Worm (Caenorhabditis elegans) whole organism, late embryonic: ENCODE results near the gene srxa-14.

Source experiments
- F13H6.1 ChIP-seq: sonication (generic microtip); optimal IDR thresholded peaks from 2 replicates; lab custom pipeline; 2016; ENCODE audit warnings: missing genetic modification characterization, missing compliant biosample characterization
- K02D7.2 ChIP-seq: sonication (generic microtip); optimal IDR thresholded peaks from 2 replicates; lab custom pipeline; 2017; ENCODE audit warnings: mild to moderate bottlenecking, missing genetic modification characterization, missing compliant biosample characterization
- K09A11.1 ChIP-seq: sonication (generic microtip); optimal IDR thresholded peaks from 2 replicates; lab custom pipeline; 2017; ENCODE audit warnings: antibody characterized with exemption, mild to moderate bottlenecking, missing genetic modification characterization, missing compliant biosample characterization; ENCODE audit not compliant: insufficient read depth
- T23F11.4 ChIP-seq: fragments of 200-800 bp; sonication (Bioruptor generic); optimal IDR thresholded peaks from 2 replicates; lab custom pipeline; 2018; ENCODE audit warnings: mild to moderate bottlenecking, missing genetic modification characterization, missing compliant biosample characterization
- Y22D7AL.16 ChIP-seq: sonication (generic microtip); optimal IDR thresholded peaks from 2 replicates; lab custom pipeline; 2016; ENCODE audit warnings: missing genetic modification characterization, missing compliant biosample characterization
- ceh-14 ChIP-seq: sonication (generic microtip); optimal IDR thresholded peaks from 2 replicates; lab custom pipeline; 2016; ENCODE audit warnings: missing genotype, missing genetic modification characterization, missing compliant biosample characterization
- ceh-18 ChIP-seq: sonication (generic microtip); optimal IDR thresholded peaks from 2 replicates; lab custom pipeline; 2016; ENCODE audit warnings: missing genetic modification characterization, missing compliant biosample characterization
- ceh-2 ChIP-seq: sonication (generic microtip); optimal IDR thresholded peaks from 2 replicates; lab custom pipeline; 2016; ENCODE audit warnings: missing genotype, missing genetic modification characterization, missing compliant biosample characterization
- ceh-22 ChIP-seq: sonication (generic microtip); optimal IDR thresholded peaks from 2 replicates; lab custom pipeline; 2017; ENCODE audit warnings: missing biosample characterization, missing genetic modification characterization
- ceh-24 ChIP-seq: sonication (generic microtip); optimal IDR thresholded peaks from 2 replicates; lab custom pipeline; 2016; ENCODE audit warnings: mild to moderate bottlenecking, missing genetic modification characterization, missing compliant biosample characterization
- ceh-34 ChIP-seq: sonication (generic microtip); optimal IDR thresholded peaks from 2 replicates; lab custom pipeline; 2016; ENCODE audit warnings: mild to moderate bottlenecking, missing genetic modification characterization, missing compliant biosample characterization
- ceh-45 ChIP-seq: fragments of 200-800 bp; sonication (Bioruptor generic); IDR thresholded peaks from 2 replicates; pipeline ENCODE4 v1.3.6; 2022; ENCODE audit warnings: missing genetic modification reagents, missing genetic modification characterization, missing compliant biosample characterization
- dve-1 ChIP-seq: sonication (generic microtip); optimal IDR thresholded peaks from 2 replicates; lab custom pipeline; 2017; ENCODE audit warnings: antibody characterized with exemption, mild to moderate bottlenecking, missing genetic modification characterization, missing compliant biosample characterization
- elt-2 ChIP-seq: sonication (generic microtip); optimal IDR thresholded peaks from 2 replicates; lab custom pipeline; 2016; ENCODE audit warnings: missing genetic modification reagents, missing genetic modification characterization, missing compliant biosample characterization
- elt-4 ChIP-seq: sonication (generic microtip); optimal IDR thresholded peaks from 2 replicates; lab custom pipeline; 2016; ENCODE audit warnings: missing genetic modification characterization, missing compliant biosample characterization
- ets-4 ChIP-seq: sonication (generic microtip); optimal IDR thresholded peaks from 2 replicates; lab custom pipeline; 2016; ENCODE audit warnings: missing genetic modification characterization, missing compliant biosample characterization
- fax-1 ChIP-seq: sonication (generic microtip); optimal IDR thresholded peaks from 2 replicates; lab custom pipeline; 2016; ENCODE audit warnings: missing genotype, missing genetic modification characterization, missing compliant biosample characterization
- fkh-6 ChIP-seq: sonication (generic microtip); optimal IDR thresholded peaks from 2 replicates; lab custom pipeline; 2016; ENCODE audit warnings: missing genetic modification characterization, missing compliant biosample characterization
- gmeb-2 ChIP-seq: sonication (generic microtip); optimal IDR thresholded peaks from 2 replicates; lab custom pipeline; 2016; ENCODE audit warnings: missing genetic modification characterization, inconsistent platforms, missing compliant biosample characterization
- hlh-15 ChIP-seq: sonication (generic microtip); optimal IDR thresholded peaks from 2 replicates; lab custom pipeline; 2016; ENCODE audit warnings: missing genetic modification characterization, missing compliant biosample characterization
- hlh-6 ChIP-seq: sonication (generic microtip); optimal IDR thresholded peaks from 2 replicates; lab custom pipeline; 2016; ENCODE audit warnings: missing genotype, missing genetic modification characterization, missing compliant biosample characterization
- hlh-8 ChIP-seq: sonication (generic microtip); optimal IDR thresholded peaks from 2 replicates; lab custom pipeline; 2016; ENCODE audit warnings: missing genotype, missing genetic modification characterization, missing compliant biosample characterization
- lim-6 ChIP-seq: sonication (generic microtip); optimal IDR thresholded peaks from 2 replicates; lab custom pipeline; 2016; ENCODE audit warnings: missing genetic modification characterization, missing compliant biosample characterization
- lin-11 ChIP-seq: fragments of 200-800 bp; sonication (Bioruptor generic); optimal IDR thresholded peaks from 2 replicates; lab custom pipeline; 2018; ENCODE audit warnings: mild to moderate bottlenecking, missing genetic modification characterization, missing compliant biosample characterization
- mec-3 ChIP-seq: sonication (generic microtip); optimal IDR thresholded peaks from 2 replicates; lab custom pipeline; 2016; ENCODE audit warnings: borderline replicate concordance, missing genetic modification characterization, missing compliant biosample characterization
- nfya-1 ChIP-seq: sonication (generic microtip); optimal IDR thresholded peaks from 2 replicates; lab custom pipeline; 2017; ENCODE audit warnings: missing genetic modification characterization, mild to moderate bottlenecking, missing compliant biosample characterization, antibody characterized with exemption, moderate library complexity
- nhr-11 ChIP-seq: fragments of 150-350 bp; optimal IDR thresholded peaks from 2 replicates; lab custom pipeline; 2014; ENCODE audit warnings: missing biosample characterization, missing genetic modification characterization
- odd-2 ChIP-seq: sonication (generic microtip); optimal IDR thresholded peaks from 2 replicates; lab custom pipeline; 2017; ENCODE audit warnings: antibody characterized with exemption, mild to moderate bottlenecking, missing genetic modification characterization, missing compliant biosample characterization
- pqm-1 ChIP-seq: sonication (generic microtip); optimal IDR thresholded peaks from 2 replicates; lab custom pipeline; 2016; ENCODE audit warnings: missing genetic modification characterization, missing compliant biosample characterization
- ref-2 ChIP-seq: sonication (generic microtip); optimal IDR thresholded peaks from 2 replicates; lab custom pipeline; 2016; ENCODE audit warnings: missing genetic modification characterization, missing compliant biosample characterization
- rnt-1 ChIP-seq: sonication (generic microtip); optimal IDR thresholded peaks from 2 replicates; lab custom pipeline; 2016; ENCODE audit warnings: missing genetic modification characterization, missing compliant biosample characterization
- sdc-2 ChIP-seq: sonication (generic microtip); optimal IDR thresholded peaks from 2 replicates; lab custom pipeline; 2016; ENCODE audit warnings: missing genotype, missing genetic modification characterization, missing compliant biosample characterization
- sox-2 ChIP-seq: fragments of 200-800 bp; sonication (Bioruptor generic); IDR thresholded peaks from 2 replicates; pipeline ENCODE4 v1.3.6; 2022; ENCODE audit warnings: missing genetic modification reagents, missing genetic modification characterization, missing compliant biosample characterization
- tbx-2 ChIP-seq: sonication (generic microtip); optimal IDR thresholded peaks from 2 replicates; lab custom pipeline; 2016; ENCODE audit warnings: missing genetic modification characterization, missing compliant biosample characterization
- tbx-7 ChIP-seq: sonication (generic microtip); optimal IDR thresholded peaks from 2 replicates; lab custom pipeline; 2016; ENCODE audit warnings: missing genotype, missing genetic modification characterization, missing compliant biosample characterization
- unc-3 ChIP-seq, 2 experiments: fragments of 200-800 bp in 1 of 2; sonication (Bioruptor generic) in 1 of 2; sonication (generic microtip) in 1 of 2; conservative IDR thresholded peaks in 1 of 2; optimal IDR thresholded peaks in 1 of 2; 2 replicates each; pipeline versions ENCODE4 v1.3.6 to Lab custom; 2016 to 2022; ENCODE audit warnings: missing compliant biosample characterization in 2 of 2, missing genetic modification characterization in 2 of 2, missing genetic modification reagents in 1 of 2
- unc-42 ChIP-seq: sonication (generic microtip); optimal IDR thresholded peaks from 2 replicates; lab custom pipeline; 2016; ENCODE audit warnings: missing genotype, missing genetic modification characterization, missing compliant biosample characterization
- unc-86 ChIP-seq: sonication (generic microtip); optimal IDR thresholded peaks from 2 replicates; lab custom pipeline; 2016; ENCODE audit warnings: missing genetic modification characterization, missing compliant biosample characterization
- ztf-16 ChIP-seq: sonication (generic microtip); optimal IDR thresholded peaks from 2 replicates; lab custom pipeline; 2017; ENCODE audit warnings: missing genetic modification characterization, missing compliant biosample characterization

The srxa-14 gene

ce11 chrV:20681120-20681519 is 41.7 kb downstream of the srxa-14 start, which contains the start of gene srsx-35:
srsx-35 (plus strand) TSS chrV:20681420.
- TF ChIP-seq rnt-1 (tag; lab: Kevin White, UChicago) (no peak), unc-86 (tag; lab: Kevin White, UChicago) (no peak), T23F11.4 (GFP tag; lab: Kevin White, UChicago) (no peak), hlh-15 (tag; lab: Kevin White, UChicago) (no peak), elt-2 (tag; lab: Kevin White, UChicago) (no peak), unc-3 (GFP tag; conservative IDR thresholded peaks at IDR 0.05; lab: Robert Waterston, UW) (no peak), unc-3 (tag; optimal IDR thresholded peaks at IDR 0.05; lab: Kevin White, UChicago) (no peak), tbx-7 (tag; lab: Kevin White, UChicago) (no peak), hlh-8 (tag; lab: Kevin White, UChicago) (no peak), lim-6 (tag; lab: Kevin White, UChicago) (no peak), nhr-11 (tag; lab: Kevin White, UChicago) (no peak), pqm-1 (tag; lab: Kevin White, UChicago) (no peak), gmeb-2 (no peak), ztf-16 (tag; lab: Kevin White, UChicago) (no peak)
- TF ChIP-seq, all 69 proteins: peak for 0

DNA sequence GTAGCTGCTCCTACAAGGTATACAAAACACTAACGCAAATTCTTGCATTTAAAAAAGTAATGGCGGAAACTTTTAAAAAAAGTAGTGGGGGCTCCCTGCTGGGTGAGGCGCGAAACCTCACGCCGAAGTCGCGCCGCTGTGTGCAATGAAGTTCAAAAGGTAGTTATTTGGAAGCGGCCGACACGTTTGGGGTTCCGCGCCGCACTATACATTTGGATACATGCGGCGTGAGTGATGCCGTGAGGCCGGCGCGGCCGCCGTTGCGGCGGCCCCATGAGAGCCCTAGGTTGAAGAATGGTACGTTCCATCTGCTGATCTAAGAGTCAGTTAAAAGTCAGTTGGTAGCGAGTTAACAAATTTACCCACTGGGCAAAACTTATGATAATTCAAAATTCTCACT is 42.4 kb downstream of the srxa-14 start:
- TF ChIP-seq ref-2 (tag; lab: Kevin White, UChicago) (peak; percentile 8), ceh-2 (tag; lab: Kevin White, UChicago) (no peak)

- TF ChIP-seq sdc-2 (tag; lab: Kevin White, UChicago) (no peak), nhr-11 (tag; lab: Kevin White, UChicago) (no peak), Y22D7AL.16 (tag; lab: Kevin White, UChicago) (no peak), ceh-22 (tag; lab: Kevin White, UChicago) (no peak), hlh-15 (tag; lab: Kevin White, UChicago) (no peak), hlh-8 (tag; lab: Kevin White, UChicago) (no peak), hlh-6 (tag; lab: Kevin White, UChicago) (no peak), fkh-6 (tag; lab: Kevin White, UChicago) (no peak), K09A11.1 (tag; lab: Kevin White, UChicago) (no peak), ceh-34 (tag; lab: Kevin White, UChicago) (no peak)
- TF ChIP-seq, all 69 proteins: peak for 0
Measured at ce11 chrV:20682309-20682708, 42.9 kb downstream of the srxa-14 start.

- TF ChIP-seq lin-11 (tag; lab: Kevin White, UChicago) = no peak
- TF ChIP-seq K02D7.2 (tag; lab: Kevin White, UChicago) = no peak
- no peak for TF ChIP-seq mec-3 (tag; lab: Kevin White, UChicago)
- no peak for TF ChIP-seq F13H6.1 (tag; lab: Kevin White, UChicago)
- no peak for TF ChIP-seq tbx-2 (tag; lab: Kevin White, UChicago)
- TF ChIP-seq ets-4 (tag; lab: Kevin White, UChicago) = no peak
- TF ChIP-seq ceh-24 = no peak
- TF ChIP-seq ceh-2 (tag; lab: Kevin White, UChicago) = no peak
- no peak for TF ChIP-seq nfya-1 (tag; lab: Kevin White, UChicago)
- TF ChIP-seq lim-6 (tag; lab: Kevin White, UChicago) = no peak
- no peak for TF ChIP-seq ceh-22 (tag; lab: Kevin White, UChicago)
- no peak for TF ChIP-seq odd-2 (tag; lab: Kevin White, UChicago)
Measured at ce11 chrV:20685383-20685782, 46.0 kb downstream of the srxa-14 start, which contains the start of gene klf-2. klf-2 (plus strand) TSS chrV:20685683.

DNA sequence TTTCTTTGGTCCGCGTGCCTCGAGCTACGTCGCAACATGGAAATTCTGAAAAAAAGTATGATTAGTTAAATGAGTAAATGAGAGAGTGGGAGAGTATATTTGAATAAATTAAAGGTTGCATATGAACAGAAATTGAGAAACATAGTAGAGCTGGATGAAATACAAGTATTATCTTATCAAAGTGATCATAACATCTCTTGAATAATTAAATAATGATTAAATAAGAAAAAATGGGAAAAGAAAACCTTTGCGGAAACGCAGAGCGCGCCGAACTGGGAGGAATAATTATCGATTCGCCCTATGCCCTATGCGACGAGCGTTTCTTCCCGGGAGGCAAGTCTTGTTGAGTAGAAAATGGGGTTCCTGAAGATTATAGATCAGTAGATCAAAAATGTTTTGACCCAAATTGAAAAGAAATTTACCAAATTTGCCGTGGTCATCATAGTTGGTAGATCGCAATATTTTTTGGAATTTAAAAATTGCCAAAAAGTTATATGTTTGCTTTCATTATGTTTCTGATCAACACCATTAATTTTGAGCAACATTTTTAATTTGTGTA is 50.2 kb downstream of the srxa-14 start, which contains the start of gene F53F8.3:
F53F8.3 (minus strand) TSS at position 51 of the 559 bp plus-strand sequence.
- no peak for TF ChIP-seq T23F11.4 (GFP tag; lab: Kevin White, UChicago)
- no peak for TF ChIP-seq ceh-2 (tag; lab: Kevin White, UChicago)
- TF ChIP-seq dve-1 (tag; lab: Kevin White, UChicago) = no peak
- TF ChIP-seq hlh-15 (tag; lab: Kevin White, UChicago) = no peak
- TF ChIP-seq elt-4 = no peak
- TF ChIP-seq sox-2 (GFP tag; lab: Robert Waterston, UW) = no peak
- no peak for TF ChIP-seq unc-42 (tag; lab: Kevin White, UChicago)
- TF ChIP-seq ets-4 (tag; lab: Kevin White, UChicago) = no peak
- TF ChIP-seq fax-1 = no peak
- TF ChIP-seq ceh-18 = no peak
- TF ChIP-seq ceh-14 (tag; lab: Kevin White, UChicago) = no peak
- no peak for TF ChIP-seq ceh-45 (GFP tag; lab: Robert Waterston, UW)
- TF ChIP-seq odd-2 (tag; lab: Kevin White, UChicago) = no peak
